Worm (Caenorhabditis elegans) whole organism, late embryonic: Measurements from ENCODE around the gene T25B2.2.
A peak's percentile ranks its signal among the peaks of the same experiment; 100 is the strongest.

ENCODE experiments used
- C08G9.2 ChIP-seq: sonication (generic microtip); optimal IDR thresholded peaks from 2 replicates; lab custom pipeline; 2016; ENCODE audit warnings: mild to moderate bottlenecking, missing genetic modification characterization, moderate library complexity, missing compliant biosample characterization
- C38D4.7 ChIP-seq: fragments of 200-800 bp; sonication (Bioruptor generic); optimal IDR thresholded peaks from 2 replicates; lab custom pipeline; 2018; ENCODE audit warnings: mild to moderate bottlenecking, missing genetic modification characterization, moderate library complexity, missing compliant biosample characterization
- K09A11.1 ChIP-seq: sonication (generic microtip); optimal IDR thresholded peaks from 2 replicates; lab custom pipeline; 2017; ENCODE audit warnings: antibody characterized with exemption, mild to moderate bottlenecking, missing genetic modification characterization, missing compliant biosample characterization; ENCODE audit not compliant: insufficient read depth
- T23F11.4 ChIP-seq: fragments of 200-800 bp; sonication (Bioruptor generic); optimal IDR thresholded peaks from 2 replicates; lab custom pipeline; 2018; ENCODE audit warnings: mild to moderate bottlenecking, missing genetic modification characterization, missing compliant biosample characterization
- Y22D7AL.16 ChIP-seq: sonication (generic microtip); optimal IDR thresholded peaks from 2 replicates; lab custom pipeline; 2016; ENCODE audit warnings: missing genetic modification characterization, missing compliant biosample characterization
- ahr-1 ChIP-seq: sonication (generic microtip); optimal IDR thresholded peaks from 2 replicates; lab custom pipeline; 2016; ENCODE audit warnings: missing genetic modification characterization, missing compliant biosample characterization
- ceh-19 ChIP-seq: fragments of 200-800 bp; sonication (Bioruptor generic); optimal IDR thresholded peaks from 2 replicates; lab custom pipeline; 2018; ENCODE audit warnings: mild to moderate bottlenecking, missing genetic modification characterization, missing compliant biosample characterization
- ceh-22 ChIP-seq: sonication (generic microtip); optimal IDR thresholded peaks from 2 replicates; lab custom pipeline; 2017; ENCODE audit warnings: missing biosample characterization, missing genetic modification characterization
- ceh-24 ChIP-seq: sonication (generic microtip); optimal IDR thresholded peaks from 2 replicates; lab custom pipeline; 2016; ENCODE audit warnings: mild to moderate bottlenecking, missing genetic modification characterization, missing compliant biosample characterization
- ceh-30 ChIP-seq: fragments of 150-350 bp; optimal IDR thresholded peaks from 2 replicates; lab custom pipeline; 2014; ENCODE audit warnings: missing biosample characterization, missing genetic modification characterization
- ceh-34 ChIP-seq: sonication (generic microtip); optimal IDR thresholded peaks from 2 replicates; lab custom pipeline; 2016; ENCODE audit warnings: mild to moderate bottlenecking, missing genetic modification characterization, missing compliant biosample characterization
- ceh-45 ChIP-seq: fragments of 200-800 bp; sonication (Bioruptor generic); IDR thresholded peaks from 2 replicates; pipeline ENCODE4 v1.3.6; 2022; ENCODE audit warnings: missing genetic modification reagents, missing genetic modification characterization, missing compliant biosample characterization
- ceh-48 ChIP-seq: sonication (generic microtip); optimal IDR thresholded peaks from 2 replicates; lab custom pipeline; 2016; ENCODE audit warnings: missing genetic modification characterization, inconsistent platforms, missing compliant biosample characterization
- dmd-4 ChIP-seq: sonication (generic microtip); optimal IDR thresholded peaks from 2 replicates; lab custom pipeline; 2016; ENCODE audit warnings: borderline replicate concordance, missing genetic modification characterization, missing compliant biosample characterization
- dve-1 ChIP-seq: sonication (generic microtip); optimal IDR thresholded peaks from 2 replicates; lab custom pipeline; 2017; ENCODE audit warnings: antibody characterized with exemption, mild to moderate bottlenecking, missing genetic modification characterization, missing compliant biosample characterization
- elt-2 ChIP-seq: sonication (generic microtip); optimal IDR thresholded peaks from 2 replicates; lab custom pipeline; 2016; ENCODE audit warnings: missing genetic modification reagents, missing genetic modification characterization, missing compliant biosample characterization
- ets-4 ChIP-seq: sonication (generic microtip); optimal IDR thresholded peaks from 2 replicates; lab custom pipeline; 2016; ENCODE audit warnings: missing genetic modification characterization, missing compliant biosample characterization
- eyg-1 ChIP-seq: sonication (generic microtip); optimal IDR thresholded peaks from 2 replicates; lab custom pipeline; 2016; ENCODE audit warnings: missing genotype, missing genetic modification characterization, missing compliant biosample characterization
- fax-1 ChIP-seq: sonication (generic microtip); optimal IDR thresholded peaks from 2 replicates; lab custom pipeline; 2016; ENCODE audit warnings: missing genotype, missing genetic modification characterization, missing compliant biosample characterization
- gmeb-2 ChIP-seq: sonication (generic microtip); optimal IDR thresholded peaks from 2 replicates; lab custom pipeline; 2016; ENCODE audit warnings: missing genetic modification characterization, inconsistent platforms, missing compliant biosample characterization
- hlh-13 ChIP-seq: fragments of 200-800 bp; sonication (Bioruptor generic); optimal IDR thresholded peaks from 2 replicates; lab custom pipeline; 2018; ENCODE audit warnings: mild to moderate bottlenecking, missing genetic modification characterization, missing compliant biosample characterization
- hlh-15 ChIP-seq: sonication (generic microtip); optimal IDR thresholded peaks from 2 replicates; lab custom pipeline; 2016; ENCODE audit warnings: missing genetic modification characterization, missing compliant biosample characterization
- hlh-8 ChIP-seq: sonication (generic microtip); optimal IDR thresholded peaks from 2 replicates; lab custom pipeline; 2016; ENCODE audit warnings: missing genotype, missing genetic modification characterization, missing compliant biosample characterization
- lim-6 ChIP-seq: sonication (generic microtip); optimal IDR thresholded peaks from 2 replicates; lab custom pipeline; 2016; ENCODE audit warnings: missing genetic modification characterization, missing compliant biosample characterization
- lin-11 ChIP-seq: fragments of 200-800 bp; sonication (Bioruptor generic); optimal IDR thresholded peaks from 2 replicates; lab custom pipeline; 2018; ENCODE audit warnings: mild to moderate bottlenecking, missing genetic modification characterization, missing compliant biosample characterization
- madf-2 ChIP-seq: sonication (generic microtip); optimal IDR thresholded peaks from 2 replicates; lab custom pipeline; 2017; ENCODE audit warnings: missing genetic modification characterization, missing compliant biosample characterization
- mec-3 ChIP-seq: sonication (generic microtip); optimal IDR thresholded peaks from 2 replicates; lab custom pipeline; 2016; ENCODE audit warnings: borderline replicate concordance, missing genetic modification characterization, missing compliant biosample characterization
- nhr-11 ChIP-seq: fragments of 150-350 bp; optimal IDR thresholded peaks from 2 replicates; lab custom pipeline; 2014; ENCODE audit warnings: missing biosample characterization, missing genetic modification characterization
- nhr-232 ChIP-seq: sonication (generic microtip); optimal IDR thresholded peaks from 2 replicates; lab custom pipeline; 2016; ENCODE audit warnings: missing genetic modification characterization, missing compliant biosample characterization
- pag-3 ChIP-seq: sonication (generic microtip); optimal IDR thresholded peaks from 2 replicates; lab custom pipeline; 2016; ENCODE audit warnings: missing compliant biosample characterization, missing genetic modification characterization, borderline replicate concordance
- pat-9 ChIP-seq: fragments of 200-800 bp; sonication (Bioruptor generic); optimal IDR thresholded peaks from 2 replicates; lab custom pipeline; 2018; ENCODE audit warnings: mild to moderate bottlenecking, missing genetic modification characterization, moderate library complexity, missing compliant biosample characterization
- pha-2 ChIP-seq: sonication (generic microtip); optimal IDR thresholded peaks from 2 replicates; lab custom pipeline; 2017; ENCODE audit warnings: mild to moderate bottlenecking, missing genetic modification characterization, missing compliant biosample characterization
- pros-1 ChIP-seq: fragments of 150-350 bp; optimal IDR thresholded peaks from 2 replicates; lab custom pipeline; 2014; ENCODE audit warnings: missing biosample characterization, missing genetic modification reagents, missing genetic modification characterization
- sdc-2 ChIP-seq: sonication (generic microtip); optimal IDR thresholded peaks from 2 replicates; lab custom pipeline; 2016; ENCODE audit warnings: missing genotype, missing genetic modification characterization, missing compliant biosample characterization
- tbx-2 ChIP-seq: sonication (generic microtip); optimal IDR thresholded peaks from 2 replicates; lab custom pipeline; 2016; ENCODE audit warnings: missing genetic modification characterization, missing compliant biosample characterization
- tbx-7 ChIP-seq: sonication (generic microtip); optimal IDR thresholded peaks from 2 replicates; lab custom pipeline; 2016; ENCODE audit warnings: missing genotype, missing genetic modification characterization, missing compliant biosample characterization
- ttx-3 ChIP-seq: sonication (generic microtip); optimal IDR thresholded peaks from 2 replicates; lab custom pipeline; 2016; ENCODE audit warnings: missing genetic modification reagents, missing genetic modification characterization, missing compliant biosample characterization
- unc-3 ChIP-seq, 2 experiments: fragments of 200-800 bp in 1 of 2; sonication (Bioruptor generic) in 1 of 2; sonication (generic microtip) in 1 of 2; conservative IDR thresholded peaks in 1 of 2; optimal IDR thresholded peaks in 1 of 2; 2 replicates each; pipeline versions ENCODE4 v1.3.6 to Lab custom; 2016 to 2022; ENCODE audit warnings: missing compliant biosample characterization in 2 of 2, missing genetic modification characterization in 2 of 2, missing genetic modification reagents in 1 of 2
- unc-42 ChIP-seq: sonication (generic microtip); optimal IDR thresholded peaks from 2 replicates; lab custom pipeline; 2016; ENCODE audit warnings: missing genotype, missing genetic modification characterization, missing compliant biosample characterization
- unc-55 ChIP-seq: sonication (generic microtip); optimal IDR thresholded peaks from 2 replicates; lab custom pipeline; 2017; ENCODE audit warnings: missing biosample characterization, missing genetic modification reagents, missing genetic modification characterization
- unc-86 ChIP-seq: sonication (generic microtip); optimal IDR thresholded peaks from 2 replicates; lab custom pipeline; 2016; ENCODE audit warnings: missing genetic modification characterization, missing compliant biosample characterization
- ztf-16 ChIP-seq: sonication (generic microtip); optimal IDR thresholded peaks from 2 replicates; lab custom pipeline; 2017; ENCODE audit warnings: missing genetic modification characterization, missing compliant biosample characterization

The T25B2.2 gene

ce11 chrX:6150949-6151519 lies 18.4 kb upstream of the T25B2.2 start (continued):
- no peak for TF ChIP-seq ttx-3
- peak; percentile 21 for TF ChIP-seq C38D4.7 (GFP tag; lab: Kevin White, UChicago)
- TF ChIP-seq ceh-19: peak; percentile 30
- no peak for TF ChIP-seq ceh-30 (tag; lab: Kevin White, UChicago)
- no peak for TF ChIP-seq ztf-16 (tag; lab: Kevin White, UChicago)
- TF ChIP-seq elt-2: no peak
- TF ChIP-seq nhr-11 (tag; lab: Kevin White, UChicago): no peak
- TF ChIP-seq unc-55 (GFP tag; lab: Kevin White, UChicago): peak; percentile 37
- peak; percentile 4 for TF ChIP-seq sdc-2
- TF ChIP-seq ceh-48: no peak
- TF ChIP-seq nhr-232: no peak
- no peak for TF ChIP-seq gmeb-2 (tag; lab: Kevin White, UChicago)
- no peak for TF ChIP-seq unc-3 (GFP tag; conservative IDR thresholded peaks at IDR 0.05; lab: Robert Waterston, UW)
- no peak for TF ChIP-seq unc-3 (tag; optimal IDR thresholded peaks at IDR 0.05; lab: Kevin White, UChicago)

ce11 chrX:6155436-6155835 lies 14.0 kb upstream of the T25B2.2 start:
- TF ChIP-seq lim-6 (tag; lab: Kevin White, UChicago) (no peak), pat-9 (tag; lab: Kevin White, UChicago) (no peak), unc-42 (peak; percentile 83)

- no peak for TF ChIP-seq ceh-22 (tag; lab: Kevin White, UChicago)
- TF ChIP-seq elt-2: peak; percentile 50
- TF ChIP-seq, all 69 proteins: peak for 1
Measured at ce11 chrX:6157411-6157916, 12.0 kb upstream of the T25B2.2 start.

- TF ChIP-seq tbx-2 (tag; lab: Kevin White, UChicago) (no peak), sdc-2 (no peak), T23F11.4 (GFP tag; lab: Kevin White, UChicago) (no peak), gmeb-2 (tag; lab: Kevin White, UChicago) (no peak), tbx-7 (tag; lab: Kevin White, UChicago) (no peak), madf-2 (tag; lab: Kevin White, UChicago) (no peak), ceh-24 (tag; lab: Kevin White, UChicago) (no peak), fax-1 (tag; lab: Kevin White, UChicago) (no peak), C08G9.2 (tag; lab: Kevin White, UChicago) (no peak), dmd-4 (tag; lab: Kevin White, UChicago) (no peak), pros-1 (no peak), ceh-45 (no peak), hlh-8 (tag; lab: Kevin White, UChicago) (no peak), Y22D7AL.16 (tag; lab: Kevin White, UChicago) (no peak), dve-1 (tag; lab: Kevin White, UChicago) (no peak), ets-4 (tag; lab: Kevin White, UChicago) (no peak), K09A11.1 (tag; lab: Kevin White, UChicago) (no peak), lin-11 (no peak)
- TF ChIP-seq, all 69 proteins: peak for 0
Measured at ce11 chrX:6159562-6159961, 9.9 kb upstream of the T25B2.2 start.

ce11 chrX:6160427-6160826 lies 9.0 kb upstream of the T25B2.2 start, which contains the start of gene odd-2:
Gene odd-2, minus strand, starts transcription at chrX:6160527.
- TF ChIP-seq pag-3 (tag; lab: Kevin White, UChicago) (no peak), pha-2 (tag; lab: Kevin White, UChicago) (no peak), eyg-1 (tag; lab: Kevin White, UChicago) (no peak), Y22D7AL.16 (tag; lab: Kevin White, UChicago) (no peak), ceh-24 (tag; lab: Kevin White, UChicago) (no peak), hlh-15 (tag; lab: Kevin White, UChicago) (no peak), C08G9.2 (tag; lab: Kevin White, UChicago) (no peak), hlh-13 (GFP tag; lab: Kevin White, UChicago) (no peak), ceh-34 (tag; lab: Kevin White, UChicago) (no peak), ahr-1 (no peak), nhr-232 (no peak), mec-3 (tag; lab: Kevin White, UChicago) (no peak), C38D4.7 (GFP tag; lab: Kevin White, UChicago) (no peak), pros-1 (no peak), fax-1 (tag; lab: Kevin White, UChicago) (no peak), unc-86 (tag; lab: Kevin White, UChicago) (no peak), lin-11 (no peak)
